Worm (Caenorhabditis elegans) whole organism, L2 larva: ENCODE results near the gene pot-3.

Experiments
- ZK546.5 ChIP-seq: sonication (generic microtip); optimal IDR thresholded peaks from 2 replicates; lab custom pipeline; 2017; ENCODE audit warnings: missing biosample characterization, missing genetic modification characterization
- aly-2 ChIP-seq: fragments of 150-350 bp; optimal IDR thresholded peaks from 2 replicates; lab custom pipeline; 2014; ENCODE audit warnings: missing biosample characterization, missing genetic modification characterization
- blmp-1 ChIP-seq: sonication (generic microtip); optimal IDR thresholded peaks from 2 replicates; lab custom pipeline; 2017; ENCODE audit warnings: missing genetic modification characterization, mild to moderate bottlenecking, missing compliant biosample characterization, antibody characterized with exemption, moderate library complexity; ENCODE audit not compliant: insufficient read depth
- elt-1 ChIP-seq: fragments of 150-350 bp; optimal IDR thresholded peaks from 2 replicates; lab custom pipeline; 2014; ENCODE audit warnings: missing biosample characterization, missing genetic modification characterization
- mab-5 ChIP-seq: fragments of 150-350 bp; optimal IDR thresholded peaks from 2 replicates; lab custom pipeline; 2014; ENCODE audit warnings: missing biosample characterization, missing genetic modification characterization
- mdl-1 ChIP-seq, 2 experiments: fragments of 150-350 bp in 1 of 2; sonication (generic microtip) in 1 of 2; optimal IDR thresholded peaks; 2 replicates each; lab custom pipeline; 2017; ENCODE audit warnings: missing biosample characterization in 2 of 2, missing genetic modification characterization in 2 of 2
- nhr-23 ChIP-seq: fragments of 150-350 bp; optimal IDR thresholded peaks from 2 replicates; lab custom pipeline; 2014; ENCODE audit warnings: missing biosample characterization, missing genetic modification reagents, missing genetic modification characterization
- nhr-237 ChIP-seq: fragments of 150-350 bp; optimal IDR thresholded peaks from 2 replicates; lab custom pipeline; 2014; ENCODE audit warnings: missing biosample characterization, missing genetic modification characterization
- skn-1 ChIP-seq: sonication (generic microtip); optimal IDR thresholded peaks from 2 replicates; lab custom pipeline; 2017; ENCODE audit warnings: missing biosample characterization, missing genetic modification characterization
- unc-39 ChIP-seq: fragments of 150-350 bp; optimal IDR thresholded peaks from 2 replicates; lab custom pipeline; 2014; ENCODE audit warnings: missing biosample characterization, missing genetic modification characterization
- unc-62 ChIP-seq: fragments of 150-350 bp; optimal IDR thresholded peaks from 2 replicates; lab custom pipeline; 2014; ENCODE audit warnings: missing biosample characterization, missing genetic modification reagents, missing genetic modification characterization
- ztf-4 ChIP-seq: fragments of 150-350 bp; optimal IDR thresholded peaks from 2 replicates; lab custom pipeline; 2014; ENCODE audit warnings: missing biosample characterization, missing genetic modification characterization

DNA sequence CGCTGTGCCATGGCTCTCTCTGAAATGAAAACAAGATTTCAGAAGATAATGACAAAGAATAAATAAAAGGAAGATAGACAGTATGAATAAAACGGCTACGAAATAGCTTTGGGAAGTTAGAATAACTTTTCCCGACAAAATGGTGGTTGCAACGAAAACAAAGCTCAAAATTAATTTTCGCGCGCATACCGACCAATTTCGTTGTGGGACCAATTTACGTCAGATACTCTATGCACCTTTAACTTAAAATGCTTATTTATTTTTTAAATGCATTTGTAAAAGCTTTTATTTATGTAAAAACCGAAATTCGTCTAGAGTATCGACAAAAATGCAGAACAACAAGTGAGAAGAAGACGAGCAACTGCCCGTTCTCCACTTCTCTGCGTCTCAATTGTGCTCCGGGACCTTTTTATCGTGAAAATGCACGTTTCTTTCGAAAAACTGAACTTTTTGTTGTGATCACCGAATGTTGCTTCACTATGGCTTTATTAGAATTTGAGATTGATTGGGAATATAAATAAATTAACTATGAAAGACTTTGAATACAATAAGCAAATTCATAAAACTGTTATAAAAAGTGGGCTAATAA is 11.8 kb upstream of the pot-3 start, which contains the start of gene rml-1:
- TF ChIP-seq nhr-23 (tag; lab: Kevin White, UChicago) (no peak), nhr-237 (no peak), skn-1 (tag; lab: Kevin White, UChicago) (no peak), mab-5 (tag; lab: Kevin White, UChicago) (no peak), unc-62 (GFP tag; lab: Kevin White, UChicago) (no peak), elt-1 (tag; lab: Kevin White, UChicago) (no peak), blmp-1 (tag; lab: Kevin White, UChicago) (no peak), aly-2 (no peak), mdl-1 (tag; optimal IDR thresholded peaks at IDR 0.05; lab: Kevin White, UChicago) (no peak), ZK546.5 (tag; lab: Kevin White, UChicago) (no peak), ztf-4 (no peak), unc-39 (tag; lab: Kevin White, UChicago) (no peak)
